Fruit fly (Drosophila melanogaster) whole organism, embryonic: ENCODE data around the gene Ant2.

Experiments used
- B-H2 ChIP-seq: fragments of 200-800 bp; sonication (Bioruptor generic); optimal IDR thresholded peaks from 2 replicates; lab custom pipeline; 2018; ENCODE audit warnings: missing biosample characterization, mild to moderate bottlenecking, missing genetic modification characterization
- Bteb2 ChIP-seq: fragments of 200-800 bp; sonication (Bioruptor generic); optimal IDR thresholded peaks from 2 replicates; lab custom pipeline; 2016; ENCODE audit warnings: missing biosample characterization, missing genetic modification characterization
- CG10462 ChIP-seq: fragments of 200-800 bp; sonication (Bioruptor generic); optimal IDR thresholded peaks from 2 replicates; lab custom pipeline; 2016; ENCODE audit warnings: missing biosample characterization, missing genetic modification characterization
- CG11696 ChIP-seq: fragments of 200-800 bp; sonication (Bioruptor generic); IDR thresholded peaks from 2 replicates; pipeline ENCODE4 v1.3.6; 2022; ENCODE audit warnings: missing biosample characterization, missing genetic modification characterization
- CG14965 ChIP-seq: fragments of 200-800 bp; sonication (Bioruptor generic); optimal IDR thresholded peaks from 2 replicates; lab custom pipeline; 2016; ENCODE audit warnings: missing biosample characterization, missing genetic modification characterization, borderline replicate concordance
- CG17568 ChIP-seq: fragments of 200-800 bp; sonication (Bioruptor generic); optimal IDR thresholded peaks from 2 replicates; lab custom pipeline; 2018; ENCODE audit warnings: missing biosample characterization, mild to moderate bottlenecking, missing genetic modification characterization, moderate library complexity
- CG18619 ChIP-seq: fragments of 200-800 bp; sonication (Bioruptor generic); optimal IDR thresholded peaks from 3 replicates; lab custom pipeline; 2017; ENCODE audit warnings: missing biosample characterization, mild to moderate bottlenecking, missing genetic modification characterization
- CG2116 ChIP-seq: fragments of 200-800 bp; sonication (Bioruptor generic); optimal IDR thresholded peaks from 3 replicates; lab custom pipeline; 2018; ENCODE audit warnings: missing biosample characterization, mild to moderate bottlenecking, missing genetic modification characterization
- CG3281 ChIP-seq: fragments of 200-800 bp; sonication (Bioruptor generic); optimal IDR thresholded peaks from 3 replicates; lab custom pipeline; 2017; ENCODE audit warnings: missing biosample characterization, mild to moderate bottlenecking, missing genetic modification characterization
- CG3995 ChIP-seq: fragments of 200-800 bp; sonication (Bioruptor generic); optimal IDR thresholded peaks from 3 replicates; lab custom pipeline; 2016; ENCODE audit warnings: missing biosample characterization, missing genetic modification characterization
- CG42726 ChIP-seq: fragments of 200-800 bp; sonication (Bioruptor generic); IDR thresholded peaks from 2 replicates; pipeline ENCODE4 v1.3.6; 2022; ENCODE audit warnings: missing biosample characterization, missing genetic modification characterization; ENCODE audit not compliant: partially characterized antibody
- CG4404 ChIP-seq: fragments of 200-800 bp; sonication (Bioruptor generic); IDR thresholded peaks from 2 replicates; pipeline ENCODE4 v1.3.6; 2022; ENCODE audit warnings: missing biosample characterization, missing genetic modification characterization
- CG4424 ChIP-seq: fragments of 200-800 bp; sonication (Bioruptor generic); optimal IDR thresholded peaks from 3 replicates; lab custom pipeline; 2016; ENCODE audit warnings: missing biosample characterization, missing genetic modification characterization
- CG6654 ChIP-seq: fragments of 200-800 bp; sonication (Bioruptor generic); optimal IDR thresholded peaks from 2 replicates; lab custom pipeline; 2017; ENCODE audit warnings: missing biosample characterization, mild to moderate bottlenecking, missing genetic modification characterization
- CG6791 ChIP-seq: fragments of 200-800 bp; sonication (Bioruptor generic); IDR thresholded peaks from 3 replicates; pipeline ENCODE4 v1.3.6; 2022; ENCODE audit warnings: missing biosample characterization, missing genetic modification characterization; ENCODE audit not compliant: partially characterized antibody
- CG7271 ChIP-seq: fragments of 200-800 bp; sonication (Bioruptor generic); optimal IDR thresholded peaks from 2 replicates; lab custom pipeline; 2018; ENCODE audit warnings: missing biosample characterization, mild to moderate bottlenecking, missing genetic modification characterization, moderate library complexity
- CG7372 ChIP-seq: fragments of 200-800 bp; sonication (Bioruptor generic); IDR thresholded peaks from 2 replicates; pipeline ENCODE4 v1.3.6; 2022; ENCODE audit warnings: missing biosample characterization, missing genetic modification characterization
- CG7963 ChIP-seq: fragments of 200-800 bp; sonication (Bioruptor generic); IDR thresholded peaks from 3 replicates; pipeline ENCODE4 v1.3.6; 2022; ENCODE audit warnings: missing biosample characterization, missing genetic modification characterization; ENCODE audit not compliant: partially characterized antibody
- CG8478 ChIP-seq: fragments of >200 bp; optimal IDR thresholded peaks from 2 replicates; lab custom pipeline; 2018
- CG9215 ChIP-seq: fragments of 200-800 bp; sonication (Bioruptor generic); IDR thresholded peaks from 2 replicates; pipeline ENCODE4 v1.3.6; 2022; ENCODE audit warnings: missing biosample characterization, missing genetic modification characterization
- CG9727 ChIP-seq: fragments of 200-800 bp; sonication (Bioruptor generic); optimal IDR thresholded peaks from 3 replicates; lab custom pipeline; 2017; ENCODE audit warnings: missing biosample characterization, mild to moderate bottlenecking, missing genetic modification characterization
- Deaf1 ChIP-seq: fragments of 200-800 bp; optimal IDR thresholded peaks from 3 replicates; lab custom pipeline; 2019; ENCODE audit warnings: missing biosample characterization, mild to moderate bottlenecking, missing genetic modification characterization, moderate library complexity
- Elba2 ChIP-seq: fragments of 200-800 bp; sonication (Bioruptor generic); optimal IDR thresholded peaks from 3 replicates; lab custom pipeline; 2016; ENCODE audit warnings: missing biosample characterization, missing genetic modification characterization
- Hmr ChIP-seq: fragments of 200-800 bp; sonication (Bioruptor generic); optimal IDR thresholded peaks from 3 replicates; lab custom pipeline; 2017; ENCODE audit warnings: mild to moderate bottlenecking, missing biosample characterization, missing genetic modification reagents, missing genetic modification characterization
- Hmx ChIP-seq: fragments of 200-800 bp; sonication (Bioruptor generic); optimal IDR thresholded peaks from 2 replicates; lab custom pipeline; 2016; ENCODE audit warnings: missing biosample characterization, missing genetic modification characterization
- Hsf ChIP-seq: fragments of 200-800 bp; sonication (Bioruptor generic); optimal IDR thresholded peaks from 3 replicates; lab custom pipeline; 2016; ENCODE audit warnings: missing biosample characterization, missing genetic modification characterization
- MESR4 ChIP-seq: fragments of 200-800 bp; sonication (Bioruptor generic); optimal IDR thresholded peaks from 2 replicates; lab custom pipeline; 2018; ENCODE audit warnings: missing biosample characterization, mild to moderate bottlenecking, missing genetic modification characterization, moderate library complexity
- Nf-YB ChIP-seq: fragments of 200-800 bp; sonication (Bioruptor generic); optimal IDR thresholded peaks from 3 replicates; lab custom pipeline; 2019; ENCODE audit warnings: missing biosample characterization, mild to moderate bottlenecking, missing genetic modification characterization, moderate library complexity
- Nf-YC ChIP-seq: fragments of 200-800 bp; optimal IDR thresholded peaks from 3 replicates; lab custom pipeline; 2019; ENCODE audit warnings: missing biosample characterization, mild to moderate bottlenecking, missing genetic modification characterization, moderate library complexity
- PHDP ChIP-seq: fragments of 200-800 bp; sonication (Bioruptor generic); optimal IDR thresholded peaks from 3 replicates; lab custom pipeline; 2018; ENCODE audit warnings: missing biosample characterization, mild to moderate bottlenecking, missing genetic modification characterization, moderate library complexity
- Pdp1 ChIP-seq, 2 experiments: fragments of 200-800 bp; sonication (Bioruptor generic); optimal IDR thresholded peaks; 3 replicates each; lab custom pipeline; 2016; ENCODE audit warnings: missing biosample characterization in 2 of 2, missing genetic modification characterization in 2 of 2, mild to moderate bottlenecking in 1 of 2, moderate library complexity in 1 of 2
- Sry-δ ChIP-seq: fragments of 200-800 bp; sonication (Bioruptor generic); optimal IDR thresholded peaks from 2 replicates; lab custom pipeline; 2016; ENCODE audit warnings: missing biosample characterization, missing genetic modification characterization
- abd-A ChIP-seq: fragments of 200-800 bp; sonication (Bioruptor generic); optimal IDR thresholded peaks from 3 replicates; lab custom pipeline; 2019; ENCODE audit warnings: missing biosample characterization, mild to moderate bottlenecking, missing genetic modification characterization, moderate library complexity
- amos ChIP-seq: fragments of 200-800 bp; sonication (Bioruptor generic); IDR thresholded peaks from 2 replicates; pipeline ENCODE4 v1.3.6; 2022; ENCODE audit warnings: missing biosample characterization, missing genetic modification characterization; ENCODE audit not compliant: partially characterized antibody
- chinmo ChIP-seq: fragments of 200-800 bp; sonication (Bioruptor generic); IDR thresholded peaks from 4 replicates; pipeline ENCODE4 v1.3.6; 2022; ENCODE audit warnings: missing biosample characterization, missing genetic modification characterization; ENCODE audit not compliant: partially characterized antibody
- chn ChIP-seq: fragments of 200-800 bp; sonication (Bioruptor generic); optimal IDR thresholded peaks from 2 replicates; lab custom pipeline; 2016; ENCODE audit warnings: missing biosample characterization, missing genetic modification characterization
- crol ChIP-seq: fragments of 200-800 bp; sonication (Bioruptor generic); IDR thresholded peaks from 2 replicates; pipeline ENCODE4 v1.3.6; 2022; ENCODE audit warnings: missing biosample characterization, missing genetic modification characterization
- ftz-f1 ChIP-seq: fragments of 200-800 bp; sonication (Bioruptor generic); optimal IDR thresholded peaks from 2 replicates; lab custom pipeline; 2016; ENCODE audit warnings: missing biosample characterization, missing genetic modification characterization
- inv ChIP-seq: fragments of 200-800 bp; sonication (Bioruptor generic); IDR thresholded peaks from 2 replicates; pipeline ENCODE4 v1.3.6; 2022; ENCODE audit warnings: missing biosample characterization, missing genetic modification characterization; ENCODE audit not compliant: partially characterized antibody
- mam ChIP-seq: fragments of 200-800 bp; sonication (Bioruptor generic); optimal IDR thresholded peaks from 3 replicates; lab custom pipeline; 2016; ENCODE audit warnings: missing biosample characterization, missing genetic modification characterization
- mirr ChIP-seq: fragments of 200-800 bp; sonication (Bioruptor generic); optimal IDR thresholded peaks from 3 replicates; lab custom pipeline; 2018; ENCODE audit warnings: missing biosample characterization, mild to moderate bottlenecking, missing genetic modification characterization
- odd ChIP-seq: fragments of 200-800 bp; sonication (Bioruptor generic); optimal IDR thresholded peaks from 2 replicates; lab custom pipeline; 2017; ENCODE audit warnings: missing biosample characterization, mild to moderate bottlenecking, missing genetic modification characterization
- pan ChIP-seq, 4 experiments: fragments of >200 bp in 3 of 4; fragments of 200-800 bp in 1 of 4; sonication (Bioruptor generic) in 1 of 4; optimal IDR thresholded peaks in 3 of 4; IDR thresholded peaks in 1 of 4; 2 replicates each; pipeline versions ENCODE4 v1.3.6 to Lab custom; 2017 to 2022; ENCODE audit warnings: missing biosample characterization in 2 of 4, missing genetic modification characterization in 2 of 4, mixed read lengths in 1 of 4
- phol ChIP-seq: fragments of 200-800 bp; sonication (Bioruptor generic); optimal IDR thresholded peaks from 3 replicates; lab custom pipeline; 2018; ENCODE audit warnings: missing biosample characterization, mild to moderate bottlenecking, missing genetic modification characterization, moderate library complexity
- pros ChIP-seq: fragments of 200-800 bp; sonication (Bioruptor generic); optimal IDR thresholded peaks from 3 replicates; lab custom pipeline; 2019; ENCODE audit warnings: missing biosample characterization, mild to moderate bottlenecking, missing genetic modification characterization, moderate library complexity
- psq ChIP-seq: fragments of 200-800 bp; sonication (Bioruptor generic); optimal IDR thresholded peaks from 2 replicates; lab custom pipeline; 2017; ENCODE audit warnings: missing biosample characterization, missing genetic modification characterization
- ro ChIP-seq: fragments of 200-800 bp; sonication (Bioruptor generic); IDR thresholded peaks from 2 replicates; pipeline ENCODE4 v1.3.6; 2022; ENCODE audit warnings: missing biosample characterization, missing genetic modification characterization
- sob ChIP-seq: fragments of 200-800 bp; sonication (Bioruptor generic); IDR thresholded peaks from 2 replicates; pipeline ENCODE4 v1.3.6; 2022; ENCODE audit warnings: missing biosample characterization, missing genetic modification characterization
- tap ChIP-seq: fragments of 200-800 bp; optimal IDR thresholded peaks from 3 replicates; lab custom pipeline; 2019; ENCODE audit warnings: missing biosample characterization, mild to moderate bottlenecking, missing genetic modification characterization, moderate library complexity
- trem ChIP-seq: fragments of 200-800 bp; optimal IDR thresholded peaks from 3 replicates; lab custom pipeline; 2019; ENCODE audit warnings: missing biosample characterization, mild to moderate bottlenecking, missing genetic modification characterization, moderate library complexity
- yki ChIP-seq: fragments of >200 bp; optimal IDR thresholded peaks from 3 replicates; lab custom pipeline; 2018

The Ant2 gene

DNA sequence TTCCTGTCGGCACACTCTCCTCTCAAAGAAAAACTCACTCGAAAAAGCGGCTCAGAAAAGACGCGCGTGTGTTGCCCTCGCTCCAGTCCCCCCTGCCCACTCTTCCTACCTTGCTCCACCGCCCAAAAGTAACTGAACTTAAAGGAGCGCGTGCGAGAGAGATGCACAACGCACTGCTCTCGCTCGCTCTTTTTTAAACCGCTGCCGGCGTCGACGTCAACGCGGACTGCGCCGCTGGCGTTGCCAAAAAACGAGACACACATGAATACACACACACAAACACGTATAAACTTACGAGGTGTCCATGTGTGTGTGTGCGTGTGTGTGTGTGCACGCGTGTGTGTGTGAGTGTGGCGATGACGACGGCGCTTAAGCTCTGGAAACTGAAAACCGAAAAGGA lies 30.1 kb upstream of the Ant2 start (continued):
- peak; percentile 56 for TF ChIP-seq pros
- no peak for TF ChIP-seq CG4404 (GFP tag; lab: Robert Waterston, UW)
- no peak for TF ChIP-seq Sry-δ
- no peak for TF ChIP-seq mirr (GFP tag; lab: Kevin White, UChicago)
- TF ChIP-seq CG6654, result no peak
- no peak for TF ChIP-seq Hmx (GFP tag; lab: Kevin White, UChicago)
- TF ChIP-seq mam, result no peak
- TF ChIP-seq CG4424, result no peak
- TF ChIP-seq Pdp1 (GFP tag; optimal IDR thresholded peaks at IDR 0.05; lab: Kevin White, UChicago), result no peak
- peak; percentile 45; the same call in 1 of the 2 replicates for TF ChIP-seq amos
- TF ChIP-seq CG3281 (GFP tag; lab: Kevin White, UChicago), result no peak
- TF ChIP-seq phol (tag; lab: Kevin White, UChicago), result no peak
- TF ChIP-seq CG11696 (GFP tag; lab: Robert Waterston, UW), result no peak
- TF ChIP-seq abd-A (tag; lab: Kevin White, UChicago), result peak; percentile 70
- TF ChIP-seq Deaf1 (tag; lab: Kevin White, UChicago), result peak; percentile 62
- no peak for TF ChIP-seq Elba2 (GFP tag; lab: Kevin White, UChicago)
- no peak for TF ChIP-seq CG18619 (GFP tag; lab: Kevin White, UChicago)
- TF ChIP-seq chinmo, result 0 out of 4 replicates have a peak, but pooled peaks have one; percentile 47
- TF ChIP-seq CG7271, result no peak
- no peak for TF ChIP-seq CG2116 (GFP tag; lab: Kevin White, UChicago)
- TF ChIP-seq CG3995, result no peak
- no peak for TF ChIP-seq Hsf (GFP tag; lab: Kevin White, UChicago)
- no peak for TF ChIP-seq Nf-YB (GFP tag; lab: Kevin White, UChicago)
- TF ChIP-seq CG7372 (GFP tag; lab: Robert Waterston, UW), result no peak
- TF ChIP-seq CG42726 (GFP tag; lab: Robert Waterston, UW), result peak; percentile 65
- no peak for TF ChIP-seq PHDP (tag; lab: Kevin White, UChicago)
- no peak for TF ChIP-seq Bteb2 (GFP tag; lab: Kevin White, UChicago)
- no peak for TF ChIP-seq Hmr (GFP tag; lab: Kevin White, UChicago)
- no peak for TF ChIP-seq tap (tag; lab: Kevin White, UChicago)
- TF ChIP-seq CG6791 (GFP tag; lab: Robert Waterston, UW), result peak; percentile 65; the same call in 2 of the 3 replicates
- TF ChIP-seq CG9215 (GFP tag; lab: Robert Waterston, UW), result no peak
- no peak for TF ChIP-seq CG14965 (GFP tag; lab: Kevin White, UChicago)
- TF ChIP-seq pan (optimal IDR thresholded peaks at IDR 0.05; lab: Kevin White, UChicago), result no peak
- TF ChIP-seq pan (GFP tag; optimal IDR thresholded peaks at IDR 0.05 in 1 of 2, IDR thresholded peaks at IDR 0.05 in 1 of 2), result no peak
- no peak for TF ChIP-seq sob (GFP tag; lab: Robert Waterston, UW)
- no peak for TF ChIP-seq CG10462
- TF ChIP-seq CG7963 (GFP tag; lab: Robert Waterston, UW), result no peak
- no peak for TF ChIP-seq CG9727
- no peak for TF ChIP-seq psq (GFP tag; lab: Kevin White, UChicago)
- no peak for TF ChIP-seq odd (GFP tag; lab: Kevin White, UChicago)
- TF ChIP-seq MESR4 (GFP tag; lab: Kevin White, UChicago), result no peak
- TF ChIP-seq CG8478, result peak; percentile 87
- TF ChIP-seq inv (GFP tag; lab: Robert Waterston, UW), result no peak
- TF ChIP-seq ro, result no peak
- peak; percentile 96 for TF ChIP-seq crol (GFP tag; lab: Robert Waterston, UW)
- TF ChIP-seq CG17568 (GFP tag; lab: Kevin White, UChicago), result no peak
- TF ChIP-seq ftz-f1 (GFP tag; lab: Kevin White, UChicago), result no peak
- peak; percentile 25 for TF ChIP-seq Nf-YC
- peak; percentile 29 for TF ChIP-seq chn (GFP tag; lab: Kevin White, UChicago)
- TF ChIP-seq trem (tag; lab: Kevin White, UChicago), result no peak
- no peak for TF ChIP-seq B-H2 (GFP tag; lab: Kevin White, UChicago)
- TF ChIP-seq yki (lab: Kevin White, UChicago), result no peak
